Fruit fly (Drosophila melanogaster): ENCODE measurements around the gene Tudor-SN.

Tudor-SN gene

DNA sequence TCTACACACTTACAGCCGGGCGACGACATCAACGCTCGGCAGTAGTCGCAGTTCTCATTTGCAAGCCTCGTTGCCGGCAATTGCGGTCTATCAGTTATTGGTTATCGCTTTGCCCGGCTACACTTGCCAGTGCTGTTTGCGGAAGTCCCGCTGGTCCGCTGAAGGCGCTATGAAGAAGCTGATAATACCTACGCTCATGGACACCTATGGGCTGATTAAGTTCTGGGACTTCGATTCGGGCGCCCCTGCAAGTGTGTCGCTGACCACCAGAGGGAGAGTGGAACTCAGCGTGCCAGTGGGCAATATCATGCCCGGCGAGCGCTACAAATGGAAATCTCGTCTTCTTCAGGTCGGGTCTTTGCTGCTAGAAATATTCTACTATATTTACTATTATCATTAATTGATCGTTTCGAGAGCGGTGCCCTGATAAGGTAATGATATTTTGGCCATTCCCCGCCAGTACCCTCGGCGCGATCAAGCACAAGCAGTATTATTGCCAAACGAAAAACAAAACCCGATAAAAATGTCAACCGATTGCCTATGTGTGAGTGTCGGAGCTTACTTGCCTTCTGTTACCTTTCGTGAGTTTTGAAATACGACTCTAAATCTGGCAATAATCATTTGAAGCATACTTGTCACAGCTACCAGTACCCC, 35.9 kb upstream of the Tudor-SN start (continued):
- TF ChIP-seq sob (GFP tag; IDR thresholded peaks at IDR 0.05): no peak
- no peak for TF ChIP-seq CG17361 (GFP tag; IDR thresholded peaks at IDR 0.05)
- TF ChIP-seq CG34376 (GFP tag; optimal IDR thresholded peaks at IDR 0.05): peak; percentile 98
- TF ChIP-seq lab (GFP tag; optimal IDR thresholded peaks at IDR 0.05): peak; percentile 58
- TF ChIP-seq gro (GFP tag; optimal IDR thresholded peaks at IDR 0.05): peak; percentile 32
- no peak for TF ChIP-seq CG12769 (tag; optimal IDR thresholded peaks at IDR 0.05)
- no peak for TF ChIP-seq disco-r (GFP tag; optimal IDR thresholded peaks at IDR 0.05)
- TF ChIP-seq CG10543 (GFP tag; optimal IDR thresholded peaks at IDR 0.05): peak; percentile 83
- no peak for TF ChIP-seq gcm2 (GFP tag; optimal IDR thresholded peaks at IDR 0.05)
- TF ChIP-seq mirr (GFP tag; optimal IDR thresholded peaks at IDR 0.05): peak; percentile 72
- TF ChIP-seq CG7987 (GFP tag; optimal IDR thresholded peaks at IDR 0.05): peak; percentile 11
- peak; percentile 92 for TF ChIP-seq sug (tag; optimal IDR thresholded peaks at IDR 0.05)
- peak; percentile 28; the same call in 1 of the 3 replicates for TF ChIP-seq Dbx (GFP tag; IDR thresholded peaks at IDR 0.05)
- no peak for TF ChIP-seq Xbp1 (GFP tag; optimal IDR thresholded peaks at IDR 0.05)
- no peak for TF ChIP-seq CG6689 (GFP tag; IDR thresholded peaks at IDR 0.05)
- peak; percentile 34 for TF ChIP-seq Fer1 (GFP tag; optimal IDR thresholded peaks at IDR 0.05)
- TF ChIP-seq crol (GFP tag; IDR thresholded peaks at IDR 0.05): peak; percentile 60
- peak; percentile 58 for TF ChIP-seq ftz-f1 (GFP tag; optimal IDR thresholded peaks at IDR 0.05)
- TF ChIP-seq ERR (GFP tag; optimal IDR thresholded peaks at IDR 0.05): peak; percentile 15
- TF ChIP-seq chinmo (GFP tag; IDR thresholded peaks at IDR 0.05; ENCODE audit: partially characterized antibody): peak; percentile 82; the same call in 1 of the 4 replicates
- TF ChIP-seq CG15479 (GFP tag; optimal IDR thresholded peaks at IDR 0.05): peak; percentile 95
- TF ChIP-seq Adf1 (GFP tag; IDR thresholded peaks at IDR 0.05): peak; percentile 21; the same call in 1 of the 2 replicates
- TF ChIP-seq CG3847 (GFP tag; IDR thresholded peaks at IDR 0.05): 0 out of 2 replicates have a peak, but pooled peaks have one; percentile 9
- no peak for TF ChIP-seq CG17829 (tag; optimal IDR thresholded peaks at IDR 0.05)
- TF ChIP-seq Deaf1 (tag; optimal IDR thresholded peaks at IDR 0.05): peak; percentile 51
- 0 out of 3 replicates have a peak, but pooled peaks have one; percentile 33 for TF ChIP-seq so (GFP tag; IDR thresholded peaks at IDR 0.05)
- TF ChIP-seq ttk (GFP tag; IDR thresholded peaks at IDR 0.05): no peak

- TF ChIP-seq CG33557 (GFP tag; optimal IDR thresholded peaks at IDR 0.05) (no peak), CG18764 (GFP tag; optimal IDR thresholded peaks at IDR 0.05) (no peak), exex (tag; optimal IDR thresholded peaks at IDR 0.05) (no peak), cad (GFP tag; optimal IDR thresholded peaks at IDR 0.05) (peak; percentile 56), CG17328 (GFP tag; IDR thresholded peaks at IDR 0.05) (no peak), ro (GFP tag; IDR thresholded peaks at IDR 0.05) (no peak), tll (GFP tag; optimal IDR thresholded peaks at IDR 0.05) (peak in 1 of 2 experiments; percentile 52), CG15479 (GFP tag; optimal IDR thresholded peaks at IDR 0.05) (peak; percentile 69)
Observed at dm6 chr3L:298459-298858, 34.3 kb upstream of the Tudor-SN start.

DNA sequence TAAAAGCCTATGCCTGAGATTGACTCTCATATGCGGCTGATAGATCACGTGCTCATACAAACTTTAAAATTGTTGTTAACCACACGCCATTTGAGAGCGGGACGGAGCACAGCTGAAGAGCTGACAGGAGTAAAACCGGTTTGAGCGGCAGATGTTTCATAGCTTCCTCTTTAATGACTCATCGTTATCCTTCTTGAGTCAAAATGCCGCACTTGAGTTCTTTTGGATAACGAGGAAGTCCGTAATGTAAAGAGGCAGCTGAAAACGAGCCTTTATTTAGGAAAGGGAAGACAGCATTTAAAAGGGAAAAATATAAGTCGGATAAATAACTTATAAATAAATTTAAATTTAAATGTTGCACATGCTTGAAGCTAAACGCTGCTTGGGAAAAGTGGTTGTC, 33.1 kb upstream of the Tudor-SN start:
- TF ChIP-seq z (GFP tag; IDR thresholded peaks at IDR 0.05): peak; percentile 85; the same call in 1 of the 3 replicates
- peak; percentile 28 for TF ChIP-seq Ets65A (GFP tag)
- TF ChIP-seq ac (GFP tag; optimal IDR thresholded peaks at IDR 0.05): peak; percentile 73
- TF ChIP-seq pros (GFP tag; optimal IDR thresholded peaks at IDR 0.05): peak; percentile 85
- TF ChIP-seq CG7786 (GFP tag; optimal IDR thresholded peaks at IDR 0.05): no peak
- no peak for TF ChIP-seq gem (tag; optimal IDR thresholded peaks at IDR 0.05)
